Worm (Caenorhabditis elegans) whole organism, L2 larva: ENCODE measurements around the gene soc-2.

ENCODE experiments used
- C34F6.9 ChIP-seq: fragments of 150-350 bp; optimal IDR thresholded peaks from 2 replicates; lab custom pipeline; 2014; ENCODE audit warnings: missing biosample characterization, missing genetic modification characterization
- F13H6.1 ChIP-seq: sonication (generic microtip); optimal IDR thresholded peaks from 2 replicates; lab custom pipeline; 2016; ENCODE audit warnings: missing genetic modification characterization, missing compliant biosample characterization
- Y55F3AM.14 ChIP-seq: fragments of 200-800 bp; sonication (Bioruptor generic); optimal IDR thresholded peaks from 2 replicates; lab custom pipeline; 2018; ENCODE audit warnings: mild to moderate bottlenecking, missing genetic modification characterization, missing compliant biosample characterization
- ZK546.5 ChIP-seq: sonication (generic microtip); optimal IDR thresholded peaks from 2 replicates; lab custom pipeline; 2017; ENCODE audit warnings: missing biosample characterization, missing genetic modification characterization
- alr-1 ChIP-seq: fragments of 150-350 bp; optimal IDR thresholded peaks from 2 replicates; lab custom pipeline; 2014; ENCODE audit warnings: missing biosample characterization, missing genetic modification characterization
- blmp-1 ChIP-seq: sonication (generic microtip); optimal IDR thresholded peaks from 2 replicates; lab custom pipeline; 2017; ENCODE audit warnings: missing genetic modification characterization, mild to moderate bottlenecking, missing compliant biosample characterization, antibody characterized with exemption, moderate library complexity; ENCODE audit not compliant: insufficient read depth
- ceh-16 ChIP-seq: fragments of 150-350 bp; optimal IDR thresholded peaks from 2 replicates; lab custom pipeline; 2014; ENCODE audit warnings: missing biosample characterization, missing genetic modification characterization
- crh-2 ChIP-seq: sonication (generic microtip); optimal IDR thresholded peaks from 2 replicates; lab custom pipeline; 2017; ENCODE audit warnings: missing biosample characterization, missing genetic modification characterization
- dmd-4 ChIP-seq: sonication (generic microtip); optimal IDR thresholded peaks from 2 replicates; lab custom pipeline; 2017; ENCODE audit warnings: missing biosample characterization, missing genetic modification characterization
- egl-27 ChIP-seq: sonication (generic microtip); optimal IDR thresholded peaks from 3 replicates; lab custom pipeline; 2017; ENCODE audit warnings: missing biosample characterization, missing genetic modification reagents, missing genetic modification characterization
- elt-1 ChIP-seq: fragments of 150-350 bp; optimal IDR thresholded peaks from 2 replicates; lab custom pipeline; 2014; ENCODE audit warnings: missing biosample characterization, missing genetic modification characterization
- elt-3 ChIP-seq: sonication (generic microtip); optimal IDR thresholded peaks from 2 replicates; lab custom pipeline; 2017; ENCODE audit warnings: missing biosample characterization, missing genetic modification characterization
- fos-1 ChIP-seq: fragments of 150-350 bp; optimal IDR thresholded peaks from 2 replicates; lab custom pipeline; 2014; ENCODE audit warnings: missing biosample characterization, missing genetic modification characterization
- gmeb-1 ChIP-seq: fragments of 150-350 bp; optimal IDR thresholded peaks from 2 replicates; lab custom pipeline; 2014; ENCODE audit warnings: missing biosample characterization, missing genetic modification characterization
- lin-11 ChIP-seq: fragments of 150-350 bp; sonication (generic microtip); optimal IDR thresholded peaks from 2 replicates; lab custom pipeline; 2014; ENCODE audit warnings: missing biosample characterization, missing genetic modification characterization, inconsistent platforms, mixed read lengths
- lin-13 ChIP-seq: fragments of 150-350 bp; optimal IDR thresholded peaks from 2 replicates; lab custom pipeline; 2014; ENCODE audit warnings: missing biosample characterization, missing genetic modification reagents, missing genetic modification characterization
- lin-39 ChIP-seq: fragments of 150-350 bp; optimal IDR thresholded peaks from 2 replicates; lab custom pipeline; 2014; ENCODE audit warnings: missing biosample characterization, missing genetic modification reagents, missing genetic modification characterization
- lsy-2 ChIP-seq, 2 experiments: fragments of 150-350 bp in 1 of 2; sonication (generic microtip) in 1 of 2; optimal IDR thresholded peaks; 2 replicates each; lab custom pipeline; 2014 to 2017; ENCODE audit warnings: missing biosample characterization in 2 of 2, missing genetic modification characterization in 2 of 2
- mab-5 ChIP-seq: fragments of 150-350 bp; optimal IDR thresholded peaks from 2 replicates; lab custom pipeline; 2014; ENCODE audit warnings: missing biosample characterization, missing genetic modification characterization
- mdl-1 ChIP-seq, 2 experiments: fragments of 150-350 bp in 1 of 2; sonication (generic microtip) in 1 of 2; optimal IDR thresholded peaks; 2 replicates each; lab custom pipeline; 2017; ENCODE audit warnings: missing biosample characterization in 2 of 2, missing genetic modification characterization in 2 of 2
- nhr-129 ChIP-seq: fragments of 150-350 bp; optimal IDR thresholded peaks from 2 replicates; lab custom pipeline; 2014; ENCODE audit warnings: missing biosample characterization, missing genetic modification characterization
- nhr-21 ChIP-seq: fragments of 150-350 bp; optimal IDR thresholded peaks from 2 replicates; lab custom pipeline; 2014; ENCODE audit warnings: missing biosample characterization, missing genetic modification characterization
- nhr-23 ChIP-seq: fragments of 150-350 bp; optimal IDR thresholded peaks from 2 replicates; lab custom pipeline; 2014; ENCODE audit warnings: missing biosample characterization, missing genetic modification reagents, missing genetic modification characterization
- nhr-25 ChIP-seq: fragments of 150-350 bp; sonication (generic microtip); optimal IDR thresholded peaks from 3 replicates; lab custom pipeline; 2014; ENCODE audit warnings: missing biosample characterization, missing genetic modification characterization
- nhr-6 ChIP-seq: fragments of 150-350 bp; optimal IDR thresholded peaks from 2 replicates; lab custom pipeline; 2014; ENCODE audit warnings: missing biosample characterization, missing genetic modification characterization
- nhr-77 ChIP-seq: fragments of 150-350 bp; optimal IDR thresholded peaks from 2 replicates; lab custom pipeline; 2014; ENCODE audit warnings: missing biosample characterization, missing genetic modification characterization
- peb-1 ChIP-seq: fragments of 150-350 bp; optimal IDR thresholded peaks from 2 replicates; lab custom pipeline; 2014; ENCODE audit warnings: missing biosample characterization, missing genetic modification characterization
- skn-1 ChIP-seq: sonication (generic microtip); optimal IDR thresholded peaks from 2 replicates; lab custom pipeline; 2017; ENCODE audit warnings: missing biosample characterization, missing genetic modification characterization
- sma-3 ChIP-seq: sonication (generic microtip); optimal IDR thresholded peaks from 2 replicates; lab custom pipeline; 2016; ENCODE audit warnings: missing genetic modification reagents, missing genetic modification characterization, missing compliant biosample characterization
- sma-9 ChIP-seq, 2 experiments: fragments of 150-350 bp in 1 of 2; sonication (generic microtip) in 1 of 2; optimal IDR thresholded peaks; 2 replicates each; lab custom pipeline; 2014 to 2016; ENCODE audit warnings: missing genetic modification characterization in 2 of 2, mild to moderate bottlenecking in 1 of 2, missing biosample characterization in 1 of 2, missing compliant biosample characterization in 1 of 2, missing genetic modification reagents in 1 of 2, moderate library complexity in 1 of 2
- unc-39 ChIP-seq: fragments of 150-350 bp; optimal IDR thresholded peaks from 2 replicates; lab custom pipeline; 2014; ENCODE audit warnings: missing biosample characterization, missing genetic modification characterization
- unc-55 ChIP-seq: fragments of 150-350 bp; sonication (generic microtip); optimal IDR thresholded peaks from 3 replicates; lab custom pipeline; 2014; ENCODE audit warnings: missing biosample characterization, missing genetic modification reagents, missing genetic modification characterization
- zag-1 ChIP-seq: fragments of 150-350 bp; optimal IDR thresholded peaks from 2 replicates; lab custom pipeline; 2014; ENCODE audit warnings: missing biosample characterization, missing genetic modification characterization
- ztf-1 ChIP-seq: fragments of 200-800 bp; sonication (Bioruptor generic); conservative IDR thresholded peaks from 2 replicates; pipeline ENCODE4 v1.3.6; 2022; ENCODE audit warnings: missing genetic modification characterization, missing compliant biosample characterization

Gene soc-2

ce11 chrIV:5136523-5136922 lies 15.8 kb downstream of the soc-2 start:
- TF ChIP-seq elt-3 (no peak), sma-3 (peak; percentile 5)

DNA sequence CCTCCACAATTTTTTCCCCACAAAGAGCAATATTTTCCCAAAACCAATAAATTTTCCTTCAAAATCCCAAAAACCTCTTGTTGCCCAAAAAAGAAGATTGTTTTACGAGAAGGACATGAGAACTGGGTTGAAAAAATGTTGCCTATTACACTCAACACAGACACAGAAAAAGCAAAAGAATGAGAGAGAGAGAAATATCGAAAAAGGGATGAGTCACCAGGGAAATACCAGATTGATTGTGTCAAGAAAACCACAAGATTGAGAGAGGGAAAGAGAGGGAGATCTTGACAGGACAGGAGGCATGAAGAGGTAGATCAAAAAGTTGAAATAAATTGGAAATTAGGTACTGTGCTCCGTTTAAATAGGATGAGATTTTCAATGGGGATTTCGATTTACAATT lies 17.5 kb downstream of the soc-2 start:
- TF ChIP-seq unc-55 (GFP tag; lab: Kevin White, UChicago) = no peak
- peak; percentile 24 for TF ChIP-seq C34F6.9 (tag; lab: Kevin White, UChicago)
- TF ChIP-seq F13H6.1 (tag; lab: Kevin White, UChicago) = no peak
- TF ChIP-seq mab-5 (tag; lab: Kevin White, UChicago) = peak; percentile 34
- TF ChIP-seq ZK546.5 (tag; lab: Kevin White, UChicago) = no peak
- peak; percentile 90 for TF ChIP-seq fos-1
- no peak for TF ChIP-seq dmd-4 (tag; lab: Kevin White, UChicago)
- peak in 1 of 2 experiments; percentile 12 for TF ChIP-seq lsy-2 (tag; optimal IDR thresholded peaks at IDR 0.05; lab: Kevin White, UChicago)
- TF ChIP-seq nhr-129 = peak; percentile 9

DNA sequence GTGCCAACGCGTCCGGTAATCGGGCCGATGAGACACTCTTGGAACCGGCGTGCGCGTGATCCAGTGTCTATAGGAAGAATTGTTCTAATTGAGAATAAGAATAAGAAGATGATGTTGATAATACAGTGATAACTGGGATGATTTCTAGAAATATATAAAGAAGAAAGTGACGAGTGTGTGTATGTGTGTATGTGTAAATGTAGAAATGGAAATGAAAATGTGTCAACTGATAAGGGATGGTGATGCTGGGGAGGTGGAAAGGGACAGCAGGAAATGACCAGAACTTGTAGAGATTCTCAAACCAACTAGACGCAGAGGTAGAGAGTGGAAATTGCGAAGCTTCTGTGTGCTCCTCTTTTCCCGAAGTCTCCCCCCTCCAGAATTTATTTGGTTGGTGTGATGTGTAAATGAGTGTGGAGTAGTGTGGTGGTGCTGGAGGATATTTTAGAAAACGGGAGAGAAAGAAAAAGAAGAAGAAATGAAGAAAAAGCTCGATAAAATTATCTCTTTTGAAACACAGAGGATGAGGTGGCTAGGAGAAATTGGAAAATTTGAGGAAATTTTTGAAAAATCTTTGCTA lies 18.4 kb downstream of the soc-2 start:
- TF ChIP-seq blmp-1 (tag; lab: Kevin White, UChicago) (peak; percentile 79), sma-9 (GFP tag; optimal IDR thresholded peaks at IDR 0.05; lab: Kevin White, UChicago) (peak; percentile 26), sma-9 (tag; optimal IDR thresholded peaks at IDR 0.05; lab: Kevin White, UChicago) (no peak), nhr-21 (tag; lab: Kevin White, UChicago) (peak; percentile 43), nhr-129 (peak; percentile 24), fos-1 (peak; percentile 91), zag-1 (tag; lab: Kevin White, UChicago) (peak; percentile 7), unc-55 (GFP tag; lab: Kevin White, UChicago) (peak; percentile 49), alr-1 (no peak), sma-3 (peak; percentile 27), crh-2 (tag; lab: Kevin White, UChicago) (peak; percentile 33), lsy-2 (tag; optimal IDR thresholded peaks at IDR 0.05; lab: Kevin White, UChicago) (peak in 1 of 2 experiments; percentile 44), C34F6.9 (tag; lab: Kevin White, UChicago) (peak; percentile 41), lin-11 (no peak), F13H6.1 (tag; lab: Kevin White, UChicago) (peak; percentile 41), nhr-25 (tag; lab: Kevin White, UChicago) (no peak)

DNA sequence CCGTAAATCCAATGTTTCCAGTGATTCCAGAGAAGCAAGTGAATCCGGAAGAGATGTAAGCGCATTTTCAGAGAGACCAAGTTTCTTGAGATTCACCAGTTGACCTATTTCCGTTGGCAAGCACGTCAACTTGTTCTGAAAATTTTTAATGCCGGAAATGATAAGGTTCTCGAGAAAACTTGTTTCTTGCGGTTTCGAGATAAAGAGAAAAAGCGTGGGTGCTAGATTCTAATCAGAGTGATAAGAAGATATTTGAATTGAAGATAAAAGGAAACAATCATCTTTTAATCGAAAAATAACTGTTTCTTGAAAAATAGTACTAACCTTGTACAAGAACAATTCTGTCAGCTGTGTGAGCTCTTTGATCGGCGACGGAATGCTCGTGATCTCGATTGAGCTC lies 20.5 kb downstream of the soc-2 start:
- TF ChIP-seq egl-27 = no peak
- no peak for TF ChIP-seq ceh-16 (tag; lab: Kevin White, UChicago)
- TF ChIP-seq ztf-1 (GFP tag; lab: Robert Waterston, UW) = no peak
- peak; percentile 45 for TF ChIP-seq fos-1
- no peak for TF ChIP-seq crh-2 (tag; lab: Kevin White, UChicago)
- TF ChIP-seq peb-1 (tag; lab: Kevin White, UChicago) = no peak

DNA sequence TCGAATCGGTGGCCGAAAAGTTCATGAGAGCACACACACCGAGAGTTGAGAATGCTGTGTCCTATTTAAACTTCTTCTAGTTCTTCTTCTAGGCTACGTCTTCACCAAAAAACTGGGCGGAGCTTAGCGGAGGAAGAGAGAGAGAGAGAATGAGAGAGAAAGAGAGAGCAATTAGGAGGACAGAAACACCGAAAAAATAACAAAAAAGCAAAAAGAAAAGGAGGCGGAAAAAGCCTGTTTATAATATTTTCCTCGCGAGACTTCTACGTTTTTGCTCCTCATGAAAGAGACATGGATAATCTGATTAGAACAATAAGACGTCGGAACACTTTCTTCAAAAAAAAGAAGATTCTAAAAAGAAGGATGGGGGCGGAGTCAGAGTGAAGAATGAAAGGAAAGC lies 30.3 kb downstream of the soc-2 start, which contains the start of gene tkr-3:
tkr-3 (minus strand) TSS at position 101 of the 400 bp plus-strand sequence.
- TF ChIP-seq unc-39 (no peak), mdl-1 (tag; optimal IDR thresholded peaks at IDR 0.05; lab: Kevin White, UChicago) (no peak), peb-1 (tag; lab: Kevin White, UChicago) (no peak), elt-3 (no peak), lin-13 (GFP tag; lab: Kevin White, UChicago) (no peak), elt-1 (no peak), nhr-23 (no peak), nhr-6 (tag; lab: Kevin White, UChicago) (no peak), skn-1 (no peak), egl-27 (no peak), gmeb-1 (tag; lab: Kevin White, UChicago) (no peak), Y55F3AM.14 (GFP tag; lab: Kevin White, UChicago) (no peak), lin-39 (tag; lab: Kevin White, UChicago) (no peak), nhr-77 (tag; lab: Kevin White, UChicago) (no peak), nhr-25 (tag; lab: Kevin White, UChicago) (no peak)
